Worm (Caenorhabditis elegans) whole organism, L4 larva: ENCODE measurements around the gene F46B3.8.

Source experiments
- aly-2 ChIP-seq: sonication (generic microtip); optimal IDR thresholded peaks from 2 replicates; lab custom pipeline; 2018; ENCODE audit warnings: missing biosample characterization, missing genetic modification characterization
- ama-1 ChIP-seq: fragments of 150-350 bp; optimal IDR thresholded peaks from 2 replicates; lab custom pipeline; 2014; ENCODE audit warnings: inconsistent platforms, mixed read lengths
- ceh-32 ChIP-seq: sonication (generic microtip); optimal IDR thresholded peaks from 2 replicates; lab custom pipeline; 2016; ENCODE audit warnings: mild to moderate bottlenecking, missing genetic modification characterization, missing compliant biosample characterization; ENCODE audit not compliant: poor library complexity
- lin-13 ChIP-seq: fragments of 150-350 bp; optimal IDR thresholded peaks from 2 replicates; lab custom pipeline; 2014; ENCODE audit warnings: missing biosample characterization, missing genetic modification reagents, missing genetic modification characterization
- lin-15B ChIP-seq: fragments of 150-350 bp; sonication (generic microtip); optimal IDR thresholded peaks from 3 replicates; lab custom pipeline; 2014; ENCODE audit warnings: missing biosample characterization, missing genetic modification characterization
- lir-3 ChIP-seq: sonication (generic microtip); optimal IDR thresholded peaks from 2 replicates; lab custom pipeline; 2016; ENCODE audit warnings: mild to moderate bottlenecking, missing genetic modification characterization, missing compliant biosample characterization
- lsy-2 ChIP-seq, 2 experiments: fragments of 150-350 bp in 1 of 2; sonication (generic microtip) in 1 of 2; optimal IDR thresholded peaks; 2 replicates each; lab custom pipeline; 2014 to 2017; ENCODE audit warnings: missing biosample characterization in 2 of 2, missing genetic modification characterization in 2 of 2
- nhr-25 ChIP-seq: sonication (generic microtip); optimal IDR thresholded peaks from 2 replicates; lab custom pipeline; 2017; ENCODE audit warnings: missing genetic modification characterization, mild to moderate bottlenecking, missing compliant biosample characterization, antibody characterized with exemption, moderate library complexity, borderline replicate concordance; ENCODE audit not compliant: insufficient read depth
- pha-4 ChIP-seq, 2 experiments: fragments of 150-350 bp in 1 of 2; fragments of 200-800 bp in 1 of 2; sonication (Bioruptor generic) in 1 of 2; IDR thresholded peaks in 1 of 2; optimal IDR thresholded peaks in 1 of 2; 2 replicates each; pipeline versions ENCODE4 v1.3.6 to Lab custom; 2014 to 2022; ENCODE audit warnings: missing genetic modification characterization in 2 of 2, missing genetic modification reagents in 2 of 2, missing biosample characterization in 1 of 2, missing compliant biosample characterization in 1 of 2
- sdz-12 ChIP-seq: fragments of 200-800 bp; sonication (Bioruptor generic); optimal IDR thresholded peaks from 2 replicates; lab custom pipeline; 2018; ENCODE audit warnings: mild to moderate bottlenecking, missing genetic modification characterization, missing compliant biosample characterization
- unc-39 ChIP-seq: sonication (generic microtip); optimal IDR thresholded peaks from 2 replicates; lab custom pipeline; 2017; ENCODE audit warnings: missing biosample characterization, missing genetic modification characterization

- TF ChIP-seq aly-2 (tag; lab: Kevin White, UChicago) (no peak), ceh-32 (tag; lab: Kevin White, UChicago) (no peak), unc-39 (tag; lab: Kevin White, UChicago) (no peak), lin-13 (GFP tag; lab: Kevin White, UChicago) (no peak), sdz-12 (GFP tag; lab: Kevin White, UChicago) (no peak), lin-15B (tag; lab: Kevin White, UChicago) (no peak), pha-4 (GFP tag; IDR thresholded peaks at IDR 0.05; lab: Robert Waterston, UW) (no peak), pha-4 (tag; optimal IDR thresholded peaks at IDR 0.05; lab: Kevin White, UChicago) (no peak), ama-1 (lab: Kevin White, UChicago) (no peak), lir-3 (no peak), nhr-25 (tag; lab: Kevin White, UChicago) (no peak), lsy-2 (tag; optimal IDR thresholded peaks at IDR 0.05; lab: Kevin White, UChicago) (no peak)
These were observed 25.9 kb upstream of the F46B3.8 start for ce11 chrV:20648868-20649267.
